Fruit fly (Drosophila melanogaster): ENCODE measurements around the gene Pgam5.

Gene Pgam5

DNA sequence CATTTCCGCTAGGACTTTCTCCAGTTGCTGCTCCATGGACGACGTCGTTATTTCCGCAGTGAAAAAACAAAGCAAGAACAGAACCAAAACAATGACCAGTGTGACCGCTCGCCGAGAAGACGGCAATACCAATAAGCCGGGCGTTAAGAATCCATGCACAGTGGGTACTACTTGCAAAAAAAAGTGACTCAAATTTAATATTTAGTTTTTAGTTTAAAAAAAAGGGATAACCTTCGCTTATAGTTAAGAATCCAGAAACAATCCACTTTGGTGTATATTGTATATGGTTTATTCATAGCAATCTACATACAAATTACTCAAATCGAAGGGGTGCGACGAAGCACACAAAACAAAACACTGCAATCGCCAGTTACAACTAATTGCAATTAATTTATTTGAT lies 14.5 kb downstream of the Pgam5 start, which contains the start of gene Lamtor5 (continued):
- TF ChIP-seq bsh (GFP tag; optimal IDR thresholded peaks at IDR 0.05): peak in 1 of 2 experiments; percentile 35
- no peak for TF ChIP-seq pfk (GFP tag; optimal IDR thresholded peaks at IDR 0.05)
- TF ChIP-seq lab (GFP tag; optimal IDR thresholded peaks at IDR 0.05): peak; percentile 69
- peak; percentile 30 for TF ChIP-seq Dip3 (GFP tag; optimal IDR thresholded peaks at IDR 0.05)
- TF ChIP-seq hbn (GFP tag; IDR thresholded peaks at IDR 0.05; ENCODE audit: partially characterized antibody): no peak
- TF ChIP-seq abd-A (tag; optimal IDR thresholded peaks at IDR 0.05): no peak
- TF ChIP-seq CG32772 (GFP tag; IDR thresholded peaks at IDR 0.05): peak; percentile 44; the same call in 1 of the 2 replicates
- TF ChIP-seq nau (GFP tag; optimal IDR thresholded peaks at IDR 0.05): no peak
- TF ChIP-seq CG3281 (GFP tag; optimal IDR thresholded peaks at IDR 0.05): peak; percentile 37
- no peak for TF ChIP-seq ftz-f1 (GFP tag; optimal IDR thresholded peaks at IDR 0.05)
- TF ChIP-seq HLH4C (GFP tag; IDR thresholded peaks at IDR 0.05; ENCODE audit: partially characterized antibody): peak; percentile 28; the same call in 1 of the 3 replicates
- TF ChIP-seq Sin3A (optimal IDR thresholded peaks at IDR 0.05): no peak
- TF ChIP-seq CG11695 (GFP tag; IDR thresholded peaks at IDR 0.05): peak; percentile 38; the same call in 1 of the 3 replicates
- no peak for TF ChIP-seq Trl (optimal IDR thresholded peaks at IDR 0.05)
- no peak for TF ChIP-seq Trl (GFP tag; optimal IDR thresholded peaks at IDR 0.05)
- no peak for TF ChIP-seq corto (GFP tag; optimal IDR thresholded peaks at IDR 0.05)
- peak; percentile 30 for TF ChIP-seq nerfin-1 (tag; optimal IDR thresholded peaks at IDR 0.05)
- TF ChIP-seq CG15696 (tag; optimal IDR thresholded peaks at IDR 0.05): peak; percentile 15
- TF ChIP-seq Doc3 (GFP tag; IDR thresholded peaks at IDR 0.05; ENCODE audit: partially characterized antibody): no peak
- peak; percentile 13 for TF ChIP-seq sqz (GFP tag; optimal IDR thresholded peaks at IDR 0.05)
- peak; percentile 32 for TF ChIP-seq CG6854 (GFP tag; optimal IDR thresholded peaks at IDR 0.05)
- TF ChIP-seq ranshi (GFP tag; IDR thresholded peaks at IDR 0.05): 0 out of 2 replicates have a peak, but pooled peaks have one; percentile 14
- TF ChIP-seq Med (GFP tag): peak; percentile 92
- TF ChIP-seq slp2 (GFP tag; optimal IDR thresholded peaks at IDR 0.05): peak; percentile 29
- TF ChIP-seq pzg (GFP tag; optimal IDR thresholded peaks at IDR 0.05): peak; percentile 55
- TF ChIP-seq BtbVII (GFP tag; optimal IDR thresholded peaks at IDR 0.05): peak; percentile 53
- peak; percentile 37 for TF ChIP-seq CG30403 (GFP tag; optimal IDR thresholded peaks at IDR 0.05)
- TF ChIP-seq CG13775 (GFP tag; optimal IDR thresholded peaks at IDR 0.05): peak; percentile 45
- TF ChIP-seq CG8359 (GFP tag; optimal IDR thresholded peaks at IDR 0.05; ENCODE audit: borderline replicate concordance): no peak
- peak; percentile 43 for TF ChIP-seq CG13894 (tag; optimal IDR thresholded peaks at IDR 0.05)
- TF ChIP-seq dati (GFP tag; IDR thresholded peaks at IDR 0.05): no peak
- peak; percentile 40 for TF ChIP-seq PHDP (tag; optimal IDR thresholded peaks at IDR 0.05)
- TF ChIP-seq CG11696 (GFP tag; IDR thresholded peaks at IDR 0.05): no peak; the same call in 1 of the 2 replicates
- TF ChIP-seq Scr (GFP tag; IDR thresholded peaks at IDR 0.05; ENCODE audit: partially characterized antibody): 0 out of 2 replicates have a peak, but pooled peaks have one; percentile 21
- TF ChIP-seq TFAM (GFP tag; optimal IDR thresholded peaks at IDR 0.05): no peak
- no peak for TF ChIP-seq wor (GFP tag; IDR thresholded peaks at IDR 0.05)
- no peak for TF ChIP-seq CG1024 (GFP tag; IDR thresholded peaks at IDR 0.05)
- TF ChIP-seq gsb (GFP tag; IDR thresholded peaks at IDR 0.05): no peak
- no peak for TF ChIP-seq CG11723 (GFP tag; optimal IDR thresholded peaks at IDR 0.05)
- TF ChIP-seq ham (GFP tag; IDR thresholded peaks at IDR 0.05): no peak
- TF ChIP-seq CG9797 (GFP tag; optimal IDR thresholded peaks at IDR 0.05): peak; percentile 53
- TF ChIP-seq ase (GFP tag; IDR thresholded peaks at IDR 0.05): no peak
- no peak for TF ChIP-seq bowl (GFP tag; IDR thresholded peaks at IDR 0.05)
- TF ChIP-seq Neu2 (GFP tag; optimal IDR thresholded peaks at IDR 0.05; ENCODE audit: borderline replicate concordance): no peak
- no peak for TF ChIP-seq Dip2 (GFP tag; IDR thresholded peaks at IDR 0.05)
- no peak for TF ChIP-seq br (optimal IDR thresholded peaks at IDR 0.05)
- TF ChIP-seq so (GFP tag; IDR thresholded peaks at IDR 0.05): peak; percentile 34; the same call in 1 of the 3 replicates
- TF ChIP-seq CG2199 (GFP tag; IDR thresholded peaks at IDR 0.05): no peak
- TF ChIP-seq Nf-YB (GFP tag; optimal IDR thresholded peaks at IDR 0.05): peak; percentile 19
- no peak for TF ChIP-seq Jarid2 (GFP tag; optimal IDR thresholded peaks at IDR 0.05)
- TF ChIP-seq Aef1 (GFP tag; IDR thresholded peaks at IDR 0.05): peak; percentile 27; the same call in 1 of the 3 replicates

Measured in whole organism, embryonic.